Worm (Caenorhabditis elegans): ENCODE results near the gene nspb-11.

- TF ChIP-seq ama-1 (optimal IDR thresholded peaks at IDR 0.05) (no peak), flt-1 (GFP tag; IDR thresholded peaks at IDR 0.05) (no peak), scrt-1 (GFP tag; IDR thresholded peaks at IDR 0.05) (no peak), ceh-13 (GFP tag; optimal IDR thresholded peaks at IDR 0.05) (no peak), tra-4 (tag; optimal IDR thresholded peaks at IDR 0.05) (no peak), pes-1 (GFP tag; IDR thresholded peaks at IDR 0.05) (no peak), sea-1 (GFP tag; conservative IDR thresholded peaks at IDR 0.05) (no peak), F13C5.2 (tag; optimal IDR thresholded peaks at IDR 0.05) (no peak), hmbx-1 (tag; optimal IDR thresholded peaks at IDR 0.05) (no peak), ets-7 (tag; optimal IDR thresholded peaks at IDR 0.05) (no peak), aly-1 (tag; optimal IDR thresholded peaks at IDR 0.05) (no peak), hnd-1 (tag; optimal IDR thresholded peaks at IDR 0.05) (no peak), ceh-36 (tag; optimal IDR thresholded peaks at IDR 0.05) (no peak)
Observed at ce11 chrII:12901025-12901424, 6.1 kb upstream of the nspb-11 start, which contains the start of gene clec-65.

All from whole organism, early embryonic.